Worm (Caenorhabditis elegans) whole organism, L1 larva: ENCODE data around the gene lat-1.

Experiments used
- F16B12.6 ChIP-seq: fragments of 150-350 bp; optimal IDR thresholded peaks from 2 replicates; lab custom pipeline; 2014; ENCODE audit warnings: missing biosample characterization, missing genetic modification characterization
- aly-2 ChIP-seq: fragments of 150-350 bp; optimal IDR thresholded peaks from 2 replicates; lab custom pipeline; 2014; ENCODE audit warnings: missing biosample characterization, missing genetic modification characterization
- ama-1 ChIP-seq: fragments of 150-350 bp; optimal IDR thresholded peaks from 2 replicates; lab custom pipeline; 2014
- ceh-8 ChIP-seq: fragments of 200-800 bp; sonication (Bioruptor generic); optimal IDR thresholded peaks from 2 replicates; lab custom pipeline; 2018; ENCODE audit warnings: mild to moderate bottlenecking, missing genetic modification characterization, moderate library complexity, missing compliant biosample characterization
- ceh-90 ChIP-seq: sonication (generic microtip); optimal IDR thresholded peaks from 2 replicates; lab custom pipeline; 2016; ENCODE audit warnings: missing genetic modification characterization, missing compliant biosample characterization
- egl-27 ChIP-seq, 2 experiments: fragments of 150-350 bp in 1 of 2; sonication (generic microtip); optimal IDR thresholded peaks; 3 replicates each; lab custom pipeline; 2017 to 2018; ENCODE audit warnings: missing biosample characterization in 2 of 2, missing genetic modification characterization in 2 of 2, missing genetic modification reagents in 2 of 2
- elt-2 ChIP-seq: sonication (generic microtip); optimal IDR thresholded peaks from 2 replicates; lab custom pipeline; 2016; ENCODE audit warnings: missing genetic modification characterization, mild to moderate bottlenecking, inconsistent platforms, missing compliant biosample characterization, missing genetic modification reagents
- elt-3 ChIP-seq, 6 experiments: fragments of 150-350 bp in 1 of 6; sonication (generic microtip); optimal IDR thresholded peaks; 2 replicates each; lab custom pipeline; 2017 to 2018; ENCODE audit warnings: missing biosample characterization in 6 of 6, missing genetic modification characterization in 6 of 6, inconsistent platforms in 1 of 6
- fkh-4 ChIP-seq: sonication (generic microtip); optimal IDR thresholded peaks from 2 replicates; lab custom pipeline; 2016; ENCODE audit warnings: missing compliant biosample characterization, missing genetic modification characterization, borderline replicate concordance
- fos-1 ChIP-seq: fragments of 150-350 bp; optimal IDR thresholded peaks from 2 replicates; lab custom pipeline; 2014; ENCODE audit warnings: missing biosample characterization, missing genetic modification characterization
- hpl-2 ChIP-seq: fragments of 150-350 bp; optimal IDR thresholded peaks from 2 replicates; lab custom pipeline; 2014; ENCODE audit warnings: missing biosample characterization, missing genetic modification reagents, missing genetic modification characterization
- lin-14 ChIP-seq: fragments of 200-800 bp; sonication (Bioruptor generic); optimal IDR thresholded peaks from 2 replicates; lab custom pipeline; 2018; ENCODE audit warnings: mild to moderate bottlenecking, missing genetic modification characterization, moderate library complexity, missing compliant biosample characterization
- lin-15B ChIP-seq: fragments of 150-350 bp; sonication (generic microtip); optimal IDR thresholded peaks from 3 replicates; lab custom pipeline; 2014; ENCODE audit warnings: missing biosample characterization, missing genetic modification characterization
- lin-35 ChIP-seq, 2 experiments: fragments of 150-350 bp; optimal IDR thresholded peaks; 2 replicates each; lab custom pipeline; 2014; ENCODE audit warnings: missing biosample characterization in 2 of 2, missing genetic modification characterization in 2 of 2, missing genetic modification reagents in 2 of 2
- nhr-11 ChIP-seq: fragments of 150-350 bp; optimal IDR thresholded peaks from 2 replicates; lab custom pipeline; 2014; ENCODE audit warnings: missing biosample characterization, missing genetic modification characterization
- nhr-237 ChIP-seq: fragments of 150-350 bp; optimal IDR thresholded peaks from 2 replicates; lab custom pipeline; 2014; ENCODE audit warnings: missing biosample characterization, missing genetic modification characterization
- nhr-71 ChIP-seq: sonication (generic microtip); optimal IDR thresholded peaks from 2 replicates; lab custom pipeline; 2016; ENCODE audit warnings: mild to moderate bottlenecking, missing genetic modification characterization, moderate library complexity, missing compliant biosample characterization
- nhr-76 ChIP-seq: sonication (generic microtip); optimal IDR thresholded peaks from 2 replicates; lab custom pipeline; 2017; ENCODE audit warnings: missing biosample characterization, missing genetic modification characterization
- nhr-77 ChIP-seq: fragments of 150-350 bp; optimal IDR thresholded peaks from 2 replicates; lab custom pipeline; 2014; ENCODE audit warnings: missing biosample characterization, missing genetic modification characterization
- nhr-84 ChIP-seq: sonication (generic microtip); optimal IDR thresholded peaks from 2 replicates; lab custom pipeline; 2017; ENCODE audit warnings: missing biosample characterization, missing genetic modification characterization
- nhr-85 ChIP-seq: sonication (generic microtip); peaks from one replicate; lab custom pipeline; 2016; ENCODE audit warnings: missing genetic modification characterization, inconsistent platforms, missing compliant biosample characterization
- nhr-90 ChIP-seq: sonication (generic microtip); optimal IDR thresholded peaks from 2 replicates; lab custom pipeline; 2016; ENCODE audit warnings: mild to moderate bottlenecking, missing genetic modification characterization, missing compliant biosample characterization; ENCODE audit not compliant: poor library complexity
- skn-1 ChIP-seq: fragments of 150-350 bp; optimal IDR thresholded peaks from 2 replicates; lab custom pipeline; 2014; ENCODE audit warnings: missing biosample characterization, missing genetic modification characterization
- snu-23 ChIP-seq: sonication (generic microtip); optimal IDR thresholded peaks from 2 replicates; lab custom pipeline; 2016; ENCODE audit warnings: missing genetic modification characterization, missing compliant biosample characterization
- sox-4 ChIP-seq: sonication (generic microtip); optimal IDR thresholded peaks from 2 replicates; lab custom pipeline; 2016; ENCODE audit warnings: missing genetic modification characterization, missing compliant biosample characterization
- sup-37 ChIP-seq: fragments of 200-800 bp; sonication (Bioruptor generic); optimal IDR thresholded peaks from 2 replicates; lab custom pipeline; 2018; ENCODE audit warnings: mild to moderate bottlenecking, missing genetic modification characterization, missing compliant biosample characterization
- swsn-7 ChIP-seq: sonication (generic microtip); optimal IDR thresholded peaks from 2 replicates; lab custom pipeline; 2016; ENCODE audit warnings: missing genetic modification characterization, missing compliant biosample characterization
- tbx-2 ChIP-seq: sonication (generic microtip); optimal IDR thresholded peaks from 2 replicates; lab custom pipeline; 2016; ENCODE audit warnings: missing genetic modification characterization, missing compliant biosample characterization
- tlp-1 ChIP-seq: fragments of 150-350 bp; optimal IDR thresholded peaks from 2 replicates; lab custom pipeline; 2014; ENCODE audit warnings: missing biosample characterization, missing genetic modification characterization
- unc-98 ChIP-seq: fragments of 200-800 bp; sonication (Bioruptor generic); IDR thresholded peaks from 2 replicates; pipeline ENCODE4 v1.3.6; 2022; ENCODE audit warnings: missing genetic modification characterization, missing compliant biosample characterization
- vab-15 ChIP-seq: sonication (generic microtip); optimal IDR thresholded peaks from 2 replicates; lab custom pipeline; 2017; ENCODE audit warnings: missing genotype, mild to moderate bottlenecking, missing genetic modification characterization, missing compliant biosample characterization
- xbp-1 ChIP-seq: sonication (generic microtip); optimal IDR thresholded peaks from 2 replicates; lab custom pipeline; 2016; ENCODE audit warnings: missing genetic modification characterization, missing compliant biosample characterization
- ztf-11 ChIP-seq, 2 experiments: sonication (generic microtip); optimal IDR thresholded peaks; 2 replicates each; lab custom pipeline; 2016 to 2017; ENCODE audit warnings: missing genetic modification characterization in 2 of 2, missing biosample characterization in 1 of 2, missing compliant biosample characterization in 1 of 2
- ztf-4 ChIP-seq: fragments of 150-350 bp; optimal IDR thresholded peaks from 2 replicates; lab custom pipeline; 2014; ENCODE audit warnings: missing biosample characterization, missing genetic modification characterization

lat-1 gene

DNA sequence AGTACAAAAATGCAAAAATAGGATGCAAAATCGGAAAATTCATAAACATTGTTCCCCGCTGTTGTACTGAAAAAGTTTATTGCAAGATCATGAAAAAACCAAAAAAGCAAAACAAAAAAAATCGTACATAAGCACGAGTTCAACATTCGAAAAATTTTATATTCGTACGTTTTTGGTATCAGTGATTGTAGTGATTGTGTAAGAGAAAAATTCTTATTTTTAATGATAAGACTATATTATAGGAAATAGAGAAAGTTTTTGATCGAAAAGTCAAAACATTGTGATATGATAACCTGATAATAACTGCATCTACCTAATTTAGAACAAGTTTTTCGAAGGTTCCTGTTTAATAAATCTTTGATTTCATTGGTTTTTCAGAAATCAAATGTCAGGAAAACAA lies 20.7 kb downstream of the lat-1 start:
- TF ChIP-seq nhr-84 (tag; lab: Kevin White, UChicago) (no peak), elt-2 (tag; lab: Kevin White, UChicago) (peak; percentile 1), elt-3 (tag; optimal IDR thresholded peaks at IDR 0.05; lab: Kevin White, UChicago) (peak in 1 of 6 experiments; percentile 28), nhr-237 (tag; lab: Kevin White, UChicago) (no peak), ztf-4 (no peak), nhr-76 (tag; lab: Kevin White, UChicago) (no peak), xbp-1 (tag; lab: Kevin White, UChicago) (no peak)
- TF ChIP-seq, all 84 proteins: peak for 2

DNA sequence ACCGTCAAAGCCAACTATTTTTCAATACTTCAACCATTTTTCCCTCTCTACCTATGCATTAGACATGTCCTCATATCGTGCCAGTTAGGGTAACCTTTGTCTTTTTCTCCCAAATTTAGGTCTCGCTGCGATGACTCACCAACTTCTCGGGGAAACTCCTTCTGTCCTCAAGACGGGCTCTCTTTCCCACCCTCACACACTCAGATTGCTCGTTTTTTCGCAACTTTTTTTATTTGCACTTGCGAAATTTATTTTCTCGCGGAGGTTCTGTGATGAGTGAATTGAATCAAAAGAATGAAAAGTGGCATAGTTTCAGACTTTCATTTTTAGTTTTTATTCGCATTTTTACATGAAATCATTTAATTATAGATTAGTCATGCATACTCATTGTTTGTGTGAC lies 23.7 kb downstream of the lat-1 start:
- TF ChIP-seq tlp-1 (no peak), fos-1 (tag; lab: Kevin White, UChicago) (peak; percentile 48), skn-1 (peak; percentile 26), aly-2 (tag; lab: Kevin White, UChicago) (no peak), lin-14 (GFP tag; lab: Kevin White, UChicago) (peak; percentile 31)

DNA sequence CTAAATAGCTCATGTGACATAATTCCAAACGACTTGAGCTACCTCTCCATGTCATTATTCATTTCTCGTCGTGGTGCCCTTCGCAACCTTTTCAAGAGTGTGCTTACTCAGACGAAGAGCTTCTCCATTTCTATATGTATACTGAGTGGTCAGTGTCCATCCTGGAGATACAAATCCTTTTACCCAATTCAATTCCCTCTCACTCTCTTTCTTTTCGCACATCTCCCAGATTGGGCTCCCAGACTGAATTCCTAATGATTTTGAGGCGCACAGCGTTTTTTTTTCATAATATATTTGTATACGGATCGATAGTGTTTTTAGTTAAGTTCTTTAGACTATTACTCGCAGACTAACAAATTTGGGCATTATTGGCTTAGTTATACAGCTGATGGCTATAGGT lies 24.3 kb downstream of the lat-1 start:
- TF ChIP-seq snu-23 (GFP tag; lab: Kevin White, UChicago) = no peak
- peak; percentile 11 for TF ChIP-seq lin-14 (GFP tag; lab: Kevin White, UChicago)

DNA sequence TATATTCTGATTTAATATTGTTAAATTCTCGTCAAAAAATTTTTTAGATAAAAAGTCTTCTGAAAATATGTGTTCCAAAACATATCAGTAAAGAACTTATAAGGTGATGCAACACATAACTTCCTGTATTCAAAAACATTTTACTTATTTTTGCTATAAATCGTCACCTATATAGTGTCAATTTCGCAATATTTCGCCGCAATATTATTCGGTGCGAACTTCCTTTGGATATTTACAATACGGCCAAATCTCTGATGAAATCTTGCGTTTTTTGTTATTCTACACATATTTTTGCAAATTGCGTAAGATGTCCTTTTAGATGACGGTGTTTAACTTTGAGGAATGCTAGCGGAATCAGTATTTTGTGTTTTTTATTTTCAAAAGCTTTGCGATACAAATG lies 24.8 kb downstream of the lat-1 start:
- TF ChIP-seq ceh-8 (GFP tag; lab: Kevin White, UChicago) (no peak), nhr-84 (tag; lab: Kevin White, UChicago) (no peak), ama-1 (lab: Kevin White, UChicago) (no peak), tbx-2 (tag; lab: Kevin White, UChicago) (no peak), lin-15B (tag; lab: Kevin White, UChicago) (no peak), vab-15 (tag; lab: Kevin White, UChicago) (no peak), fkh-4 (tag; lab: Kevin White, UChicago) (no peak), sup-37 (GFP tag; lab: Kevin White, UChicago) (no peak), hpl-2 (GFP tag; lab: Kevin White, UChicago) (no peak), unc-98 (GFP tag; lab: Robert Waterston, UW) (no peak), swsn-7 (tag; lab: Kevin White, UChicago) (no peak), nhr-237 (tag; lab: Kevin White, UChicago) (no peak), ceh-90 (tag; lab: Kevin White, UChicago) (no peak), nhr-85 (tag; lab: Kevin White, UChicago) (no peak), lin-35 (GFP tag; optimal IDR thresholded peaks at IDR 0.05; lab: Kevin White, UChicago) (no peak), egl-27 (tag; optimal IDR thresholded peaks at IDR 0.05; lab: Kevin White, UChicago) (no peak), sox-4 (tag; lab: Kevin White, UChicago) (no peak)
- TF ChIP-seq, all 84 proteins: peak for 0

DNA sequence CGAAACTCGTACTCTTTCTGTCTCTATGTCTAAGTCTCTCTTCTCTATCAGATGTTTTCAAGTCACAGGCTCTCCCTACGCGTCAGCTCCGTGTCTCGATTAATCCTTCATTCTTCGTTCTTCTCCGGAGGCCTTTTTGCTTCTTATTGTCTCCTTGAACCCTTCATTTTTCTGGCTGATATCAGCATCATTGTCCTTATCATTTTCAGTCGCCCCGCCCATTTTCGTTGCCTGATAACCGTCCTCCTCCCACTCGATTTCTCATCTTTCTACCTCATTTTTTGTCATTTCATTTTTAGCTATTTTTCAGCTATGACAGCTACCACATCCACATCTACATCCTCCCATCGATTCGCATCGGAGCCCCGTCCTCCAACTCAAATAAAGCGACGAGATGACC lies 25.5 kb downstream of the lat-1 start, which contains the start of gene B0457.6:
Gene B0457.6, plus strand, starts transcription at position 284 of the 400 bp plus-strand sequence.
- TF ChIP-seq fos-1 (tag; lab: Kevin White, UChicago) (no peak), nhr-71 (tag; lab: Kevin White, UChicago) (no peak), lin-14 (GFP tag; lab: Kevin White, UChicago) (peak; percentile 6), F16B12.6 (tag; lab: Kevin White, UChicago) (no peak), ztf-4 (no peak), nhr-11 (tag; lab: Kevin White, UChicago) (no peak), elt-2 (tag; lab: Kevin White, UChicago) (peak; percentile 35), nhr-77 (tag; lab: Kevin White, UChicago) (no peak)

DNA sequence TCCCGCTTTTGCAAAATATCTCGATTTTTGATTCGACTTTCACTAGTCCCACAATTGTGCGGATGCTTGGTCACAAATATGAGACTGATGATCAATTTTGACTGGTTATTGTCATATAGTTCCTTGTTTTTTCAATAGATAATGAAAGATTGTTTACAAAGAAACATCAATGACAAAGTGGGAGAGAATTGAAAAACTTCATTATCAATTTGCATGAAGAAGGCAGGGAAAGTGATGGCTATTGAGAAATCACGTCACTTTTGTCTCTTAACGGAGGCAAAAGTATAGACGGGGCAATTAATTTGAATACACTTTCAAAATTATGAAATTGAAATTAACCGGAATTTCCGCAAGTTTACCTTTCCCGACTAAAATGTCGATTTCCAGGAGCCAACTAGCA lies 26.5 kb downstream of the lat-1 start:
- TF ChIP-seq nhr-90 (tag; lab: Kevin White, UChicago) = no peak
- TF ChIP-seq unc-98 (GFP tag; lab: Robert Waterston, UW) = no peak
- no peak for TF ChIP-seq tbx-2 (tag; lab: Kevin White, UChicago)
- TF ChIP-seq ztf-11 (tag; optimal IDR thresholded peaks at IDR 0.05; lab: Kevin White, UChicago) = no peak
- TF ChIP-seq, all 84 proteins: peak for 0
